Worm (Caenorhabditis elegans) whole organism, L4 larva: Measurements from ENCODE around the gene F54D8.6.

Source experiments
- F26F4.8 ChIP-seq: fragments of 200-800 bp; sonication (Bioruptor generic); conservative IDR thresholded peaks from 2 replicates; pipeline ENCODE4 v1.3.6; 2022; ENCODE audit warnings: missing genetic modification characterization, missing compliant biosample characterization
- F37D6.2 ChIP-seq: sonication (generic microtip); optimal IDR thresholded peaks from 2 replicates; lab custom pipeline; 2016; ENCODE audit warnings: mild to moderate bottlenecking, missing genetic modification characterization, missing compliant biosample characterization
- F44E2.7 ChIP-seq: fragments of 200-800 bp; sonication (Bioruptor generic); IDR thresholded peaks from 2 replicates; pipeline ENCODE4 v2.1.2; 2022; ENCODE audit warnings: missing genetic modification characterization, missing compliant biosample characterization
- R02D3.7 ChIP-seq: fragments of 150-350 bp; sonication (generic microtip); optimal IDR thresholded peaks from 3 replicates; lab custom pipeline; 2014; ENCODE audit warnings: missing biosample characterization, missing genetic modification characterization
- T20F7.1 ChIP-seq: fragments of 200-800 bp; sonication (Bioruptor generic); optimal IDR thresholded peaks from 2 replicates; lab custom pipeline; 2018; ENCODE audit warnings: mild to moderate bottlenecking, missing genetic modification characterization, missing compliant biosample characterization
- T26A8.4 ChIP-seq: fragments of 200-800 bp; sonication (Bioruptor generic); IDR thresholded peaks from 2 replicates; pipeline ENCODE4 v1.3.6; 2022; ENCODE audit warnings: missing genetic modification characterization, missing compliant biosample characterization
- Y105C5A.15 ChIP-seq: fragments of 200-800 bp; sonication (Bioruptor generic); IDR thresholded peaks from 2 replicates; pipeline ENCODE4 v1.3.6; 2022; ENCODE audit warnings: missing genetic modification characterization, missing compliant biosample characterization
- Y48G9A.11 ChIP-seq: fragments of 200-800 bp; sonication (Bioruptor generic); IDR thresholded peaks from 2 replicates; pipeline ENCODE4 v1.3.6; 2022; ENCODE audit warnings: missing genetic modification reagents, missing genetic modification characterization, missing compliant biosample characterization
- ZK337.2 ChIP-seq: fragments of 200-800 bp; sonication (Bioruptor generic); IDR thresholded peaks from 2 replicates; pipeline ENCODE4 v1.3.6; 2022; ENCODE audit warnings: missing genetic modification reagents, missing genetic modification characterization, missing compliant biosample characterization
- ZK546.5 ChIP-seq, 2 experiments: sonication (generic microtip); optimal IDR thresholded peaks; 2 replicates each; lab custom pipeline; 2017; ENCODE audit warnings: missing biosample characterization in 2 of 2, missing genetic modification characterization in 2 of 2
- aly-2 ChIP-seq: sonication (generic microtip); optimal IDR thresholded peaks from 2 replicates; lab custom pipeline; 2018; ENCODE audit warnings: missing biosample characterization, missing genetic modification characterization
- ama-1 ChIP-seq: fragments of 150-350 bp; optimal IDR thresholded peaks from 2 replicates; lab custom pipeline; 2014; ENCODE audit warnings: inconsistent platforms, mixed read lengths
- attf-4 ChIP-seq: sonication (generic microtip); optimal IDR thresholded peaks from 3 replicates; lab custom pipeline; 2017; ENCODE audit warnings: missing biosample characterization, missing genetic modification characterization
- ceh-20 ChIP-seq: fragments of 200-800 bp; sonication (Bioruptor generic); IDR thresholded peaks from 2 replicates; pipeline ENCODE4 v1.3.6; 2022; ENCODE audit warnings: missing genetic modification reagents, missing genetic modification characterization, missing compliant biosample characterization
- ceh-28 ChIP-seq: fragments of 150-350 bp; optimal IDR thresholded peaks from 2 replicates; lab custom pipeline; 2014; ENCODE audit warnings: missing biosample characterization, missing genetic modification reagents, missing genetic modification characterization
- ceh-32 ChIP-seq: sonication (generic microtip); optimal IDR thresholded peaks from 2 replicates; lab custom pipeline; 2016; ENCODE audit warnings: mild to moderate bottlenecking, missing genetic modification characterization, missing compliant biosample characterization; ENCODE audit not compliant: poor library complexity
- ces-1 ChIP-seq: fragments of 150-350 bp; sonication (generic microtip); optimal IDR thresholded peaks from 4 replicates; lab custom pipeline; 2014; ENCODE audit warnings: missing biosample characterization, missing genetic modification reagents, missing genetic modification characterization
- cey-2 ChIP-seq: sonication (generic microtip); optimal IDR thresholded peaks from 3 replicates; lab custom pipeline; 2017; ENCODE audit warnings: missing genetic modification characterization, mild to moderate bottlenecking, missing compliant biosample characterization, antibody characterized with exemption, borderline replicate concordance; ENCODE audit not compliant: insufficient read depth
- ctbp-1 ChIP-seq: fragments of 200-800 bp; sonication (Bioruptor generic); IDR thresholded peaks from 2 replicates; pipeline ENCODE4 v1.3.6; 2022; ENCODE audit warnings: missing genetic modification reagents, missing genetic modification characterization, missing compliant biosample characterization
- daf-12 ChIP-seq: fragments of 150-350 bp; optimal IDR thresholded peaks from 2 replicates; lab custom pipeline; 2014; ENCODE audit warnings: missing biosample characterization, missing genetic modification reagents, missing genetic modification characterization
- daf-8 ChIP-seq: fragments of 200-800 bp; sonication (Bioruptor generic); IDR thresholded peaks from 2 replicates; pipeline ENCODE4 v1.3.6; 2022; ENCODE audit warnings: missing genetic modification characterization, missing compliant biosample characterization
- dmd-6 ChIP-seq: fragments of 200-800 bp; sonication (Bioruptor generic); IDR thresholded peaks from 2 replicates; pipeline ENCODE4 v1.3.6; 2022; ENCODE audit warnings: missing genetic modification reagents, missing genetic modification characterization, missing compliant biosample characterization
- dmd-8 ChIP-seq: fragments of 200-800 bp; sonication (Bioruptor generic); IDR thresholded peaks from 2 replicates; pipeline ENCODE4 v1.3.6; 2022; ENCODE audit warnings: missing genetic modification characterization, missing compliant biosample characterization
- duxl-1 ChIP-seq: sonication (generic microtip); optimal IDR thresholded peaks from 2 replicates; lab custom pipeline; 2016; ENCODE audit warnings: mild to moderate bottlenecking, missing genetic modification characterization, moderate library complexity, missing compliant biosample characterization; ENCODE audit not compliant: poor library complexity
- hlh-30 ChIP-seq: sonication (generic microtip); optimal IDR thresholded peaks from 2 replicates; lab custom pipeline; 2017; ENCODE audit warnings: antibody characterized with exemption, mild to moderate bottlenecking, missing genetic modification characterization, missing compliant biosample characterization; ENCODE audit not compliant: insufficient read depth
- hmg-1.1 ChIP-seq: fragments of 200-800 bp; sonication (Bioruptor generic); IDR thresholded peaks from 2 replicates; pipeline ENCODE4 v1.3.6; 2022; ENCODE audit warnings: missing genetic modification reagents, missing genetic modification characterization, missing compliant biosample characterization
- jun-1 ChIP-seq: fragments of 150-350 bp; optimal IDR thresholded peaks from 2 replicates; lab custom pipeline; 2014; ENCODE audit warnings: missing biosample characterization, missing genetic modification reagents, missing genetic modification characterization
- lim-7 ChIP-seq: fragments of 200-800 bp; sonication (Bioruptor generic); IDR thresholded peaks from 2 replicates; pipeline ENCODE4 v1.3.6; 2022; ENCODE audit warnings: missing genetic modification characterization, missing compliant biosample characterization
- lin-1 ChIP-seq: fragments of 200-800 bp; sonication (Bioruptor generic); IDR thresholded peaks from 2 replicates; pipeline ENCODE4 v1.3.6; 2022; ENCODE audit warnings: missing genetic modification reagents, missing genetic modification characterization, missing compliant biosample characterization
- lin-15B ChIP-seq: fragments of 150-350 bp; sonication (generic microtip); optimal IDR thresholded peaks from 3 replicates; lab custom pipeline; 2014; ENCODE audit warnings: missing biosample characterization, missing genetic modification characterization
- lin-29 ChIP-seq: fragments of 200-800 bp; sonication (Bioruptor generic); IDR thresholded peaks from 2 replicates; pipeline ENCODE4 v1.3.6; 2022; ENCODE audit warnings: missing genetic modification reagents, missing genetic modification characterization, missing compliant biosample characterization
- madf-5 ChIP-seq, 2 experiments: fragments of 200-800 bp; sonication (Bioruptor generic); IDR thresholded peaks; 2 replicates each; pipeline ENCODE4 v1.3.6; 2022; ENCODE audit warnings: missing compliant biosample characterization in 2 of 2, missing genetic modification characterization in 2 of 2
- mes-2 ChIP-seq: sonication (generic microtip); optimal IDR thresholded peaks from 2 replicates; lab custom pipeline; 2016; ENCODE audit warnings: missing genotype, mild to moderate bottlenecking, missing genetic modification characterization, missing compliant biosample characterization; ENCODE audit not compliant: poor library complexity, severe bottlenecking
- mxl-2 ChIP-seq: fragments of 200-800 bp; sonication (Bioruptor generic); conservative IDR thresholded peaks from 2 replicates; pipeline ENCODE4 v1.3.6; 2022; ENCODE audit warnings: missing genetic modification reagents, missing genetic modification characterization, missing compliant biosample characterization
- nhr-111 ChIP-seq: fragments of 200-800 bp; sonication (Bioruptor generic); optimal IDR thresholded peaks from 2 replicates; lab custom pipeline; 2018; ENCODE audit warnings: mild to moderate bottlenecking, missing genetic modification characterization, missing compliant biosample characterization
- nhr-237 ChIP-seq: sonication (generic microtip); optimal IDR thresholded peaks from 2 replicates; lab custom pipeline; 2017; ENCODE audit warnings: missing biosample characterization, missing genetic modification characterization
- nhr-28 ChIP-seq: fragments of 150-350 bp; optimal IDR thresholded peaks from 2 replicates; lab custom pipeline; 2014; ENCODE audit warnings: missing biosample characterization, missing genetic modification characterization
- nhr-42 ChIP-seq: fragments of 200-800 bp; sonication (Bioruptor generic); IDR thresholded peaks from 2 replicates; pipeline ENCODE4 v1.3.6; 2022; ENCODE audit warnings: missing genetic modification characterization, missing compliant biosample characterization
- nhr-48 ChIP-seq: sonication (generic microtip); optimal IDR thresholded peaks from 2 replicates; lab custom pipeline; 2016; ENCODE audit warnings: mild to moderate bottlenecking, missing genetic modification characterization, missing compliant biosample characterization
- nhr-6 ChIP-seq: fragments of 150-350 bp; optimal IDR thresholded peaks from 2 replicates; lab custom pipeline; 2014; ENCODE audit warnings: missing biosample characterization, missing genetic modification characterization
- php-3 ChIP-seq: fragments of 200-800 bp; sonication (Bioruptor generic); IDR thresholded peaks from 2 replicates; pipeline ENCODE4 v1.3.6; 2022; ENCODE audit warnings: missing genetic modification reagents, missing genetic modification characterization, missing compliant biosample characterization
- pqm-1 ChIP-seq: sonication (generic microtip); optimal IDR thresholded peaks from 2 replicates; lab custom pipeline; 2017; ENCODE audit warnings: missing biosample characterization, missing genetic modification characterization
- rbr-2 ChIP-seq: sonication (generic microtip); optimal IDR thresholded peaks from 2 replicates; lab custom pipeline; 2016; ENCODE audit warnings: missing genotype, missing genetic modification characterization, missing compliant biosample characterization
- unc-39 ChIP-seq: sonication (generic microtip); optimal IDR thresholded peaks from 2 replicates; lab custom pipeline; 2017; ENCODE audit warnings: missing biosample characterization, missing genetic modification characterization
- unc-62 ChIP-seq, 3 experiments: fragments of 150-350 bp in 1 of 3; sonication (generic microtip); optimal IDR thresholded peaks in 2 of 3; peaks in 1 of 3; 1 replicate in 1 of 3; 2 replicates in 2 of 3; lab custom pipeline; 2014 to 2017; ENCODE audit warnings: missing biosample characterization in 3 of 3, missing genetic modification characterization in 3 of 3, missing genetic modification reagents in 3 of 3, missing genotype in 1 of 3
- zag-1 ChIP-seq: fragments of 150-350 bp; optimal IDR thresholded peaks from 2 replicates; lab custom pipeline; 2014; ENCODE audit warnings: missing biosample characterization, missing genetic modification characterization
- zfp-3 ChIP-seq: fragments of 200-800 bp; sonication (Bioruptor generic); conservative IDR thresholded peaks from 2 replicates; pipeline ENCODE4 v1.3.6; 2022; ENCODE audit warnings: missing genetic modification reagents, missing genetic modification characterization, missing compliant biosample characterization
- ztf-11 ChIP-seq: fragments of 150-350 bp; optimal IDR thresholded peaks from 2 replicates; lab custom pipeline; 2014; ENCODE audit warnings: missing biosample characterization, missing genetic modification characterization

Gene F54D8.6

ce11 chrIII:5080700-5081572, 21.8 kb upstream of the F54D8.6 start (continued):
- peak; percentile 79 for TF ChIP-seq ceh-20 (GFP tag; lab: Robert Waterston, UW)
- peak; percentile 70 for TF ChIP-seq nhr-28 (tag; lab: Kevin White, UChicago)
- peak; percentile 93 for TF ChIP-seq mes-2 (tag; lab: Kevin White, UChicago)
- TF ChIP-seq dmd-6, result peak; percentile 67
- peak; percentile 90 for TF ChIP-seq rbr-2 (tag; lab: Kevin White, UChicago)
- TF ChIP-seq ctbp-1 (GFP tag; lab: Robert Waterston, UW), result peak; percentile 90
- TF ChIP-seq unc-39 (tag; lab: Kevin White, UChicago), result no peak
- TF ChIP-seq zfp-3 (GFP tag; lab: Robert Waterston, UW), result peak; percentile 86
- TF ChIP-seq php-3 (GFP tag; lab: Robert Waterston, UW), result peak; percentile 74; the same call in 1 of the 2 replicates
- peak; percentile 73; the same call in 1 of the 2 replicates for TF ChIP-seq lin-1 (GFP tag; lab: Robert Waterston, UW)
- peak; percentile 76; the same call in 1 of the 2 replicates for TF ChIP-seq daf-8 (GFP tag; lab: Robert Waterston, UW)
- peak; percentile 93 for TF ChIP-seq hmg-1.1
- peak; percentile 72; the same call in 1 of the 2 replicates for TF ChIP-seq Y105C5A.15 (GFP tag; lab: Robert Waterston, UW)
- peak; percentile 83 for TF ChIP-seq lim-7 (GFP tag; lab: Robert Waterston, UW)
- 0 out of 2 replicates have a peak, but pooled peaks have one; percentile 75 for TF ChIP-seq F44E2.7
- peak; percentile 92 for TF ChIP-seq F26F4.8 (GFP tag; lab: Robert Waterston, UW)
- peak; percentile 87 for TF ChIP-seq duxl-1 (tag; lab: Kevin White, UChicago)
- peak; percentile 41 for TF ChIP-seq ama-1 (lab: Kevin White, UChicago)
- peak; percentile 86 for TF ChIP-seq nhr-48 (tag; lab: Kevin White, UChicago)
- no peak for TF ChIP-seq ces-1 (GFP tag; lab: Kevin White, UChicago)
- TF ChIP-seq ztf-11 (tag; lab: Kevin White, UChicago), result no peak
- TF ChIP-seq attf-4 (tag; lab: Kevin White, UChicago), result no peak
- peak in 1 of 2 experiments; percentile 57 for TF ChIP-seq unc-62 (GFP tag; optimal IDR thresholded peaks at IDR 0.05 in 1 of 2; lab: Kevin White, UChicago)
- no peak for TF ChIP-seq unc-62 (tag; optimal IDR thresholded peaks at IDR 0.05; lab: Kevin White, UChicago)
- TF ChIP-seq mxl-2 (GFP tag; lab: Robert Waterston, UW), result 0 out of 2 replicates have a peak, but pooled peaks have one; percentile 58
- TF ChIP-seq ZK337.2 (GFP tag; lab: Robert Waterston, UW), result peak; percentile 68
- TF ChIP-seq cey-2 (tag; lab: Kevin White, UChicago), result no peak
- peak; percentile 18 for TF ChIP-seq R02D3.7
- TF ChIP-seq nhr-237 (tag; lab: Kevin White, UChicago), result no peak
- peak; percentile 87 for TF ChIP-seq Y48G9A.11 (GFP tag; lab: Robert Waterston, UW)
- TF ChIP-seq ceh-32 (tag; lab: Kevin White, UChicago), result peak; percentile 60
- TF ChIP-seq madf-5 (GFP tag; IDR thresholded peaks at IDR 0.05; lab: Robert Waterston, UW), result peak in 1 of 2 experiments; percentile 85; a peak in 2 of 4 replicates
- no peak for TF ChIP-seq zag-1
- no peak for TF ChIP-seq pqm-1
- TF ChIP-seq dmd-8, result peak; percentile 95
- TF ChIP-seq aly-2, result no peak
- TF ChIP-seq nhr-6 (tag; lab: Kevin White, UChicago), result peak; percentile 46
- peak; percentile 49; the same call in 1 of the 2 replicates for TF ChIP-seq lin-29 (GFP tag; lab: Robert Waterston, UW)
- TF ChIP-seq hlh-30, result peak; percentile 18
- peak; percentile 75 for TF ChIP-seq F37D6.2
- TF ChIP-seq T20F7.1 (GFP tag; lab: Kevin White, UChicago), result peak; percentile 79
- TF ChIP-seq lin-15B (tag; lab: Kevin White, UChicago), result no peak
- no peak for TF ChIP-seq ZK546.5 (tag; optimal IDR thresholded peaks at IDR 0.05; lab: Kevin White, UChicago)
- no peak for TF ChIP-seq ceh-28 (tag; lab: Kevin White, UChicago)
- peak; percentile 81 for TF ChIP-seq nhr-111
- peak; percentile 95 for TF ChIP-seq T26A8.4 (GFP tag; lab: Robert Waterston, UW)
- no peak for TF ChIP-seq daf-12 (tag; lab: Kevin White, UChicago)
- TF ChIP-seq nhr-42 (GFP tag; lab: Robert Waterston, UW), result peak; percentile 93
- peak; percentile 38 for TF ChIP-seq jun-1 (tag; lab: Kevin White, UChicago)
